Worm (Caenorhabditis elegans) whole organism, early embryonic: ENCODE data around the gene Y38F1A.7.

Experiments used
- B0310.2 ChIP-seq: sonication (generic microtip); optimal IDR thresholded peaks from 2 replicates; lab custom pipeline; 2016; ENCODE audit warnings: mild to moderate bottlenecking, missing genetic modification characterization, missing compliant biosample characterization
- ama-1 ChIP-seq: fragments of 150-350 bp; optimal IDR thresholded peaks from 2 replicates; lab custom pipeline; 2014
- ceh-13 ChIP-seq: fragments of 200-800 bp; sonication (Bioruptor generic); optimal IDR thresholded peaks from 2 replicates; lab custom pipeline; 2018; ENCODE audit warnings: mild to moderate bottlenecking, missing genetic modification characterization, missing compliant biosample characterization
- hnd-1 ChIP-seq: sonication (generic microtip); optimal IDR thresholded peaks from 2 replicates; lab custom pipeline; 2016; ENCODE audit warnings: missing genetic modification characterization, missing compliant biosample characterization

DNA sequence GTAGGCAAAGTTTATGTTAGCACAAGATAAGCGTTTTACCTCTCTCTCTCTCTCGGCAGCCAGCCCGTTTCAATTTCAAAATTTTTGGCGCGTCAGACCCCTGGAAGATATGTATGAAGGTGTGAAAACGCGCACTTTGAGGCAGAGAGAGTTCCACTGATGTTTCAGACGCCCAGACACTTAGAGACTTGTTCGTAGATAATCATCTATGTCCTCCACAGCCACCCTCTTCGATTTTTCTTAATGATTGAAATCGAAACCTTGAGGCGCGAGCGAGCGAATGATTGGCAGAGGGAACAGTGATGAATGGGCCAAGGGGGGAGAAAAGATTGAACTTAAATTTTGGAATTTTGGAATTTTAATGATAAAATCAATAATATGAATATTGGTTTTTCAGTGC, 6.0 kb downstream of the Y38F1A.7 start:
- TF ChIP-seq ceh-13 (GFP tag; lab: Kevin White, UChicago) (no peak), hnd-1 (tag; lab: Kevin White, UChicago) (no peak), B0310.2 (tag; lab: Kevin White, UChicago) (no peak), ama-1 (lab: Kevin White, UChicago) (no peak)
